Fruit fly (Drosophila melanogaster) whole organism, embryonic: ENCODE measurements around the gene CG5618.
A peak's percentile ranks its signal among the peaks of the same experiment; 100 is the strongest.

ENCODE experiments used
- B-H2 ChIP-seq: fragments of 200-800 bp; sonication (Bioruptor generic); optimal IDR thresholded peaks from 2 replicates; lab custom pipeline; 2018; ENCODE audit warnings: missing biosample characterization, mild to moderate bottlenecking, missing genetic modification characterization
- Bteb2 ChIP-seq: fragments of 200-800 bp; sonication (Bioruptor generic); optimal IDR thresholded peaks from 2 replicates; lab custom pipeline; 2016; ENCODE audit warnings: missing biosample characterization, missing genetic modification characterization
- CG10147 ChIP-seq: fragments of 200-800 bp; sonication (Bioruptor generic); optimal IDR thresholded peaks from 2 replicates; lab custom pipeline; 2019; ENCODE audit warnings: missing biosample characterization, mild to moderate bottlenecking, missing genetic modification characterization, moderate library complexity
- CG11398 ChIP-seq: fragments of 200-800 bp; sonication (Bioruptor generic); optimal IDR thresholded peaks from 2 replicates; lab custom pipeline; 2016; ENCODE audit warnings: missing biosample characterization, missing genetic modification characterization
- CG11695 ChIP-seq: fragments of 200-800 bp; sonication (Bioruptor generic); IDR thresholded peaks from 3 replicates; pipeline ENCODE4 v1.3.6; 2022; ENCODE audit warnings: missing biosample characterization, missing genetic modification characterization
- CG12219 ChIP-seq: fragments of 200-800 bp; sonication (Bioruptor generic); optimal IDR thresholded peaks from 3 replicates; lab custom pipeline; 2018; ENCODE audit warnings: missing biosample characterization, mild to moderate bottlenecking, missing genetic modification characterization
- CG14014 ChIP-seq: fragments of 200-800 bp; sonication (Bioruptor generic); IDR thresholded peaks from 2 replicates; pipeline ENCODE4 v1.3.6; 2022; ENCODE audit warnings: missing biosample characterization, missing genetic modification characterization
- CG16779 ChIP-seq: fragments of 200-800 bp; sonication (Bioruptor generic); IDR thresholded peaks from 2 replicates; pipeline ENCODE4 v1.3.6; 2022; ENCODE audit warnings: missing biosample characterization, missing genetic modification characterization
- CG17802 ChIP-seq: fragments of 200-800 bp; sonication (Bioruptor generic); optimal IDR thresholded peaks from 2 replicates; lab custom pipeline; 2018; ENCODE audit warnings: missing biosample characterization, mild to moderate bottlenecking, missing genetic modification characterization, moderate library complexity
- CG17829 ChIP-seq: fragments of 200-800 bp; optimal IDR thresholded peaks from 2 replicates; lab custom pipeline; 2019; ENCODE audit warnings: missing biosample characterization, mild to moderate bottlenecking, missing genetic modification characterization, moderate library complexity
- CG2199 ChIP-seq: fragments of 200-800 bp; sonication (Bioruptor generic); IDR thresholded peaks from 3 replicates; pipeline ENCODE4 v1.3.6; 2022; ENCODE audit warnings: missing biosample characterization, missing genetic modification characterization
- CG2202 ChIP-seq: fragments of 200-800 bp; sonication (Bioruptor generic); optimal IDR thresholded peaks from 2 replicates; lab custom pipeline; 2018; ENCODE audit warnings: missing biosample characterization, mild to moderate bottlenecking, missing genetic modification characterization
- CG3163 ChIP-seq: fragments of 200-800 bp; sonication (Bioruptor generic); optimal IDR thresholded peaks from 3 replicates; lab custom pipeline; 2016; ENCODE audit warnings: missing biosample characterization, missing genetic modification characterization
- CG3838 ChIP-seq: fragments of 200-800 bp; sonication (Bioruptor generic); optimal IDR thresholded peaks from 3 replicates; lab custom pipeline; 2016; ENCODE audit warnings: missing biosample characterization, missing genetic modification characterization
- CG7745 ChIP-seq: fragments of 200-800 bp; sonication (Bioruptor generic); optimal IDR thresholded peaks from 2 replicates; lab custom pipeline; 2018; ENCODE audit warnings: missing biosample characterization, mild to moderate bottlenecking, missing genetic modification characterization, moderate library complexity
- CG7786 ChIP-seq: fragments of 200-800 bp; sonication (Bioruptor generic); optimal IDR thresholded peaks from 2 replicates; lab custom pipeline; 2016; ENCODE audit warnings: missing biosample characterization, missing genetic modification characterization
- CG8388 ChIP-seq: fragments of 200-800 bp; sonication (Bioruptor generic); optimal IDR thresholded peaks from 2 replicates; lab custom pipeline; 2019; ENCODE audit warnings: missing biosample characterization, mild to moderate bottlenecking, missing genetic modification characterization, moderate library complexity
- D ChIP-seq, 2 experiments: fragments of 200-800 bp in 1 of 2; fragments of >200 bp in 1 of 2; sonication (Bioruptor generic) in 1 of 2; optimal IDR thresholded peaks; 2 replicates in 1 of 2; 3 replicates in 1 of 2; lab custom pipeline; 2017; ENCODE audit warnings: mild to moderate bottlenecking in 1 of 2, missing biosample characterization in 1 of 2, missing genetic modification characterization in 1 of 2, missing genetic modification reagents in 1 of 2
- Dfd ChIP-seq, 2 experiments: fragments of >200 bp; optimal IDR thresholded peaks; 2 replicates each; lab custom pipeline; 2017; ENCODE audit warnings: missing biosample characterization in 2 of 2, missing genetic modification characterization in 2 of 2
- Dp ChIP-seq: fragments of 200-800 bp; sonication (Bioruptor generic); optimal IDR thresholded peaks from 2 replicates; lab custom pipeline; 2018; ENCODE audit warnings: missing biosample characterization, mild to moderate bottlenecking, missing genetic modification characterization, moderate library complexity
- Kr ChIP-seq: fragments of 200-800 bp; sonication (Bioruptor generic); optimal IDR thresholded peaks from 2 replicates; lab custom pipeline; 2017; ENCODE audit warnings: missing biosample characterization, mild to moderate bottlenecking, missing genetic modification characterization
- Max ChIP-seq: fragments of 200-800 bp; sonication (Bioruptor generic); optimal IDR thresholded peaks from 2 replicates; lab custom pipeline; 2016; ENCODE audit warnings: missing biosample characterization, mild to moderate bottlenecking, missing genetic modification characterization
- Oaz ChIP-seq: fragments of 200-800 bp; sonication (Bioruptor generic); IDR thresholded peaks from 2 replicates; pipeline ENCODE4 v1.3.6; 2022; ENCODE audit warnings: missing biosample characterization, missing genetic modification characterization
- Optix ChIP-seq: fragments of 200-800 bp; sonication (Bioruptor generic); IDR thresholded peaks from 3 replicates; pipeline ENCODE4 v1.3.6; 2022; ENCODE audit warnings: missing biosample characterization, missing genetic modification characterization
- Ravus ChIP-seq: fragments of 200-800 bp; sonication (Bioruptor generic); IDR thresholded peaks from 2 replicates; pipeline ENCODE4 v1.3.6; 2022; ENCODE audit warnings: missing biosample characterization, missing genetic modification characterization
- Rx ChIP-seq: fragments of 200-800 bp; sonication (Bioruptor generic); IDR thresholded peaks from 2 replicates; pipeline ENCODE4 v1.3.6; 2022; ENCODE audit warnings: missing biosample characterization, missing genetic modification characterization
- Scr ChIP-seq: fragments of 200-800 bp; sonication (Bioruptor generic); IDR thresholded peaks from 2 replicates; pipeline ENCODE4 v1.3.6; 2022; ENCODE audit warnings: missing biosample characterization, missing genetic modification characterization; ENCODE audit not compliant: partially characterized antibody
- Six4 ChIP-seq: fragments of 200-800 bp; sonication (Bioruptor generic); optimal IDR thresholded peaks from 2 replicates; lab custom pipeline; 2016; ENCODE audit warnings: missing biosample characterization, missing genetic modification characterization
- amos ChIP-seq: fragments of 200-800 bp; sonication (Bioruptor generic); IDR thresholded peaks from 2 replicates; pipeline ENCODE4 v1.3.6; 2022; ENCODE audit warnings: missing biosample characterization, missing genetic modification characterization; ENCODE audit not compliant: partially characterized antibody
- ato ChIP-seq: fragments of 200-800 bp; sonication (Bioruptor generic); IDR thresholded peaks from 2 replicates; pipeline ENCODE4 v1.3.6; 2022; ENCODE audit warnings: missing biosample characterization, missing genetic modification characterization; ENCODE audit not compliant: partially characterized antibody
- corto ChIP-seq: fragments of 200-800 bp; sonication (Bioruptor generic); optimal IDR thresholded peaks from 2 replicates; lab custom pipeline; 2016; ENCODE audit warnings: missing biosample characterization, mild to moderate bottlenecking, missing genetic modification characterization, moderate library complexity
- crp ChIP-seq, 2 experiments: fragments of 200-800 bp; sonication (Bioruptor generic); optimal IDR thresholded peaks; 2 replicates in 1 of 2; 3 replicates in 1 of 2; lab custom pipeline; 2017; ENCODE audit warnings: missing biosample characterization in 2 of 2, missing genetic modification characterization in 2 of 2, mild to moderate bottlenecking in 1 of 2, moderate library complexity in 1 of 2
- en ChIP-seq: fragments of 200-800 bp; sonication (Bioruptor generic); optimal IDR thresholded peaks from 2 replicates; lab custom pipeline; 2016; ENCODE audit warnings: missing biosample characterization, missing genetic modification characterization
- exex ChIP-seq: fragments of 200-800 bp; sonication (Bioruptor generic); optimal IDR thresholded peaks from 4 replicates; lab custom pipeline; 2018; ENCODE audit warnings: missing biosample characterization, mild to moderate bottlenecking, missing genetic modification characterization, moderate library complexity
- ftz-f1 ChIP-seq: fragments of 200-800 bp; sonication (Bioruptor generic); optimal IDR thresholded peaks from 2 replicates; lab custom pipeline; 2016; ENCODE audit warnings: missing biosample characterization, missing genetic modification characterization
- grau ChIP-seq: fragments of 200-800 bp; optimal IDR thresholded peaks from 3 replicates; lab custom pipeline; 2019; ENCODE audit warnings: missing biosample characterization, mild to moderate bottlenecking, missing genetic modification characterization, moderate library complexity
- gro ChIP-seq: fragments of 200-800 bp; sonication (Bioruptor generic); optimal IDR thresholded peaks from 2 replicates; lab custom pipeline; 2016; ENCODE audit warnings: missing biosample characterization, missing genetic modification characterization
- knrl ChIP-seq: fragments of 200-800 bp; sonication (Bioruptor generic); IDR thresholded peaks from 3 replicates; pipeline ENCODE4 v1.3.6; 2022; ENCODE audit warnings: missing biosample characterization, missing genetic modification characterization; ENCODE audit not compliant: partially characterized antibody
- peb ChIP-seq: fragments of 200-800 bp; sonication (Bioruptor generic); IDR thresholded peaks from 2 replicates; pipeline ENCODE4 v1.3.6; 2022; ENCODE audit warnings: missing biosample characterization, missing genetic modification characterization
- schlank ChIP-seq: fragments of 200-800 bp; sonication (Bioruptor generic); optimal IDR thresholded peaks from 2 replicates; lab custom pipeline; 2018; ENCODE audit warnings: missing biosample characterization, mild to moderate bottlenecking, missing genetic modification characterization
- sd ChIP-seq: fragments of 200-800 bp; sonication (Bioruptor generic); optimal IDR thresholded peaks from 3 replicates; lab custom pipeline; 2018; ENCODE audit warnings: missing biosample characterization, mild to moderate bottlenecking, missing genetic modification characterization, moderate library complexity
- sens-2 ChIP-seq: fragments of 200-800 bp; sonication (Bioruptor generic); IDR thresholded peaks from 2 replicates; pipeline ENCODE4 v1.3.6; 2022; ENCODE audit warnings: missing biosample characterization, missing genetic modification characterization
- sqz ChIP-seq: fragments of 200-800 bp; sonication (Bioruptor generic); optimal IDR thresholded peaks from 3 replicates; lab custom pipeline; 2018; ENCODE audit warnings: missing biosample characterization, mild to moderate bottlenecking, missing genetic modification characterization
- tx ChIP-seq: fragments of 200-800 bp; sonication (Bioruptor generic); optimal IDR thresholded peaks from 2 replicates; lab custom pipeline; 2016; ENCODE audit warnings: missing biosample characterization, missing genetic modification characterization
- vnd ChIP-seq: fragments of 200-800 bp; sonication (Bioruptor generic); IDR thresholded peaks from 3 replicates; pipeline ENCODE4 v1.3.6; 2022; ENCODE audit warnings: missing biosample characterization, missing genetic modification characterization; ENCODE audit not compliant: partially characterized antibody
- wek ChIP-seq: fragments of 200-800 bp; sonication (Bioruptor generic); optimal IDR thresholded peaks from 3 replicates; lab custom pipeline; 2018; ENCODE audit warnings: missing biosample characterization, mild to moderate bottlenecking, missing genetic modification characterization, moderate library complexity
- yki ChIP-seq: fragments of >200 bp; optimal IDR thresholded peaks from 3 replicates; lab custom pipeline; 2018
- zen2 ChIP-seq: fragments of 200-800 bp; sonication (Bioruptor generic); IDR thresholded peaks from 3 replicates; pipeline ENCODE4 v1.3.6; 2022; ENCODE audit warnings: missing biosample characterization, missing genetic modification characterization; ENCODE audit not compliant: partially characterized antibody

Gene CG5618

dm6 chr3L:20401026-20401912 is 48.0 kb downstream of the CG5618 start, which contains the start of gene trbl (continued):
- TF ChIP-seq knrl (GFP tag; lab: Robert Waterston, UW): no peak; the same call in 2 of the 3 replicates
- TF ChIP-seq CG17829 (tag; lab: Kevin White, UChicago): peak; percentile 97
- no peak for TF ChIP-seq CG16779 (GFP tag; lab: Robert Waterston, UW)
- TF ChIP-seq CG12219 (GFP tag; lab: Kevin White, UChicago): peak; percentile 18
- TF ChIP-seq amos (GFP tag; lab: Robert Waterston, UW): peak; percentile 43
- TF ChIP-seq ato: peak; percentile 70; the same call in 1 of the 2 replicates
- no peak for TF ChIP-seq Bteb2 (GFP tag; lab: Kevin White, UChicago)
- TF ChIP-seq Dfd (GFP tag; optimal IDR thresholded peaks at IDR 0.05; lab: Kevin White, UChicago): no peak
- no peak for TF ChIP-seq Ravus (GFP tag; lab: Robert Waterston, UW)
- no peak for TF ChIP-seq CG7786 (GFP tag; lab: Kevin White, UChicago)
- peak; percentile 92 for TF ChIP-seq yki
- peak; percentile 35 for TF ChIP-seq grau
- TF ChIP-seq vnd (GFP tag; lab: Robert Waterston, UW): peak; percentile 43; the same call in 1 of the 3 replicates
- TF ChIP-seq D (optimal IDR thresholded peaks at IDR 0.05; lab: Kevin White, UChicago): peak; percentile 22
- no peak for TF ChIP-seq D (GFP tag; optimal IDR thresholded peaks at IDR 0.05; lab: Kevin White, UChicago)
- no peak for TF ChIP-seq CG11695 (GFP tag; lab: Robert Waterston, UW)
- TF ChIP-seq crp (GFP tag; optimal IDR thresholded peaks at IDR 0.05; lab: Kevin White, UChicago): no peak
- peak; percentile 79; the same call in 1 of the 3 replicates for TF ChIP-seq CG2199
- no peak for TF ChIP-seq sens-2 (GFP tag; lab: Robert Waterston, UW)
- no peak for TF ChIP-seq Six4 (GFP tag; lab: Kevin White, UChicago)
- no peak for TF ChIP-seq CG2202
- TF ChIP-seq Kr (GFP tag; lab: Kevin White, UChicago): peak; percentile 13
- TF ChIP-seq schlank (tag; lab: Kevin White, UChicago): no peak
- TF ChIP-seq tx (GFP tag; lab: Kevin White, UChicago): no peak
- TF ChIP-seq sqz (GFP tag; lab: Kevin White, UChicago): no peak
- TF ChIP-seq CG14014 (GFP tag; lab: Robert Waterston, UW): no peak
- TF ChIP-seq zen2 (GFP tag; lab: Robert Waterston, UW): no peak; the same call in 2 of the 3 replicates
- no peak for TF ChIP-seq CG10147 (GFP tag; lab: Kevin White, UChicago)
- no peak for TF ChIP-seq CG17802 (tag; lab: Kevin White, UChicago)
- TF ChIP-seq CG8388: no peak
- no peak for TF ChIP-seq Optix (GFP tag; lab: Robert Waterston, UW)
- TF ChIP-seq CG11398 (GFP tag; lab: Kevin White, UChicago): peak; percentile 17
- peak; percentile 99 for TF ChIP-seq CG3163
- no peak for TF ChIP-seq B-H2 (GFP tag; lab: Kevin White, UChicago)
- TF ChIP-seq wek (GFP tag; lab: Kevin White, UChicago): peak; percentile 27
- TF ChIP-seq ftz-f1 (GFP tag; lab: Kevin White, UChicago): peak; percentile 74
- no peak for TF ChIP-seq Oaz
- TF ChIP-seq corto: no peak
- no peak for TF ChIP-seq en (GFP tag; lab: Kevin White, UChicago)
- peak; percentile 26 for TF ChIP-seq Max (GFP tag; lab: Kevin White, UChicago)
- TF ChIP-seq sd (tag; lab: Kevin White, UChicago): peak; percentile 99
- TF ChIP-seq Rx (GFP tag; lab: Robert Waterston, UW): no peak
- no peak for TF ChIP-seq CG3838 (GFP tag; lab: Kevin White, UChicago)
- no peak for TF ChIP-seq gro (GFP tag; lab: Kevin White, UChicago)
- no peak for TF ChIP-seq peb (GFP tag; lab: Robert Waterston, UW)
- TF ChIP-seq Dp (GFP tag; lab: Kevin White, UChicago): peak; percentile 55
- TF ChIP-seq exex: peak; percentile 77
- peak; percentile 57 for TF ChIP-seq Scr (GFP tag; lab: Robert Waterston, UW)
- peak; percentile 62 for TF ChIP-seq CG7745 (tag; lab: Kevin White, UChicago)
